Worm (Caenorhabditis elegans): ENCODE data around the gene dyrb-1.

dyrb-1 gene

ce11 chrII:9072769-9073168 is 34.2 kb downstream of the dyrb-1 start:
- TF ChIP-seq hrde-1 (tag; optimal IDR thresholded peaks at IDR 0.05; ENCODE audit: borderline replicate concordance) (no peak), hlh-26 (GFP tag; conservative IDR thresholded peaks at IDR 0.05) (no peak), hmg-20 (GFP tag; IDR thresholded peaks at IDR 0.05) (no peak)

ce11 chrII:9070740-9071139 is 36.2 kb downstream of the dyrb-1 start, which contains the start of gene T24B8.4:
T24B8.4 (minus strand) TSS chrII:9070840.
- no peak for TF ChIP-seq repo-1 (tag; optimal IDR thresholded peaks at IDR 0.05)
- TF ChIP-seq F23B12.7 (tag; optimal IDR thresholded peaks at IDR 0.05; ENCODE audit: insufficient read depth) = no peak
- no peak for TF ChIP-seq ceh-100 (GFP tag; IDR thresholded peaks at IDR 0.05)
- TF ChIP-seq madf-8 (GFP tag; conservative IDR thresholded peaks at IDR 0.05) = no peak
- no peak for TF ChIP-seq attf-3 (GFP tag; conservative IDR thresholded peaks at IDR 0.05)
- TF ChIP-seq ztf-18 (tag; optimal IDR thresholded peaks at IDR 0.05) = no peak
- TF ChIP-seq let-526 (GFP tag; IDR thresholded peaks at IDR 0.05) = no peak
- no peak for TF ChIP-seq B0336.3 (GFP tag; IDR thresholded peaks at IDR 0.05)
- TF ChIP-seq hrde-1 (tag; optimal IDR thresholded peaks at IDR 0.05; ENCODE audit: borderline replicate concordance) = no peak
- TF ChIP-seq let-607 (tag; optimal IDR thresholded peaks at IDR 0.05) = no peak

ce11 chrII:9069836-9070235 is 37.1 kb downstream of the dyrb-1 start:
- TF ChIP-seq sptf-2 (GFP tag; optimal IDR thresholded peaks at IDR 0.05) (no peak), lin-40 (tag; optimal IDR thresholded peaks at IDR 0.05) (no peak), atf-7 (tag; optimal IDR thresholded peaks at IDR 0.05) (no peak), madf-3 (GFP tag; IDR thresholded peaks at IDR 0.05) (0 out of 2 replicates have a peak, but pooled peaks have one; percentile 19), hlh-12 (tag; optimal IDR thresholded peaks at IDR 0.05) (no peak), madf-6 (GFP tag; IDR thresholded peaks at IDR 0.05) (no peak), mcd-1 (GFP tag; IDR thresholded peaks at IDR 0.05) (0 out of 2 replicates have a peak, but pooled peaks have one; percentile 23), lir-1 (GFP tag; conservative IDR thresholded peaks at IDR 0.05) (no peak), zfh-2 (GFP tag; conservative IDR thresholded peaks at IDR 0.05) (peak; percentile 75)

ce11 chrII:9064437-9064836 is 42.5 kb downstream of the dyrb-1 start:
- TF ChIP-seq dpl-1 (GFP tag; optimal IDR thresholded peaks at IDR 0.05) (no peak), F37B4.10 (GFP tag; IDR thresholded peaks at IDR 0.05) (no peak), B0336.3 (GFP tag; IDR thresholded peaks at IDR 0.05) (no peak), Y56A3A.18 (GFP tag; IDR thresholded peaks at IDR 0.05) (no peak), dox-1 (GFP tag; IDR thresholded peaks at IDR 0.05) (no peak), madf-8 (GFP tag; conservative IDR thresholded peaks at IDR 0.05) (no peak), somi-1 (GFP tag; optimal IDR thresholded peaks at IDR 0.05) (no peak), tbp1 (GFP tag; optimal IDR thresholded peaks at IDR 0.05) (no peak), F33H1.4 (GFP tag; IDR thresholded peaks at IDR 0.05) (no peak), F22D6.2 (tag; optimal IDR thresholded peaks at IDR 0.05) (no peak), attf-6 (GFP tag; IDR thresholded peaks at IDR 0.05) (no peak), F39B2.1 (GFP tag; IDR thresholded peaks at IDR 0.05) (no peak)

ce11 chrII:9063350-9063749 is 43.6 kb downstream of the dyrb-1 start:
- 0 out of 2 replicates have a peak, but pooled peaks have one; percentile 56 for TF ChIP-seq Y53G8AR.9 (GFP tag; conservative IDR thresholded peaks at IDR 0.05)
- no peak for TF ChIP-seq ZK185.1 (tag; optimal IDR thresholded peaks at IDR 0.05; ENCODE audit: poor library complexity, severe bottlenecking)
- no peak for TF ChIP-seq madf-8 (GFP tag; conservative IDR thresholded peaks at IDR 0.05)
